Fruit fly (Drosophila melanogaster): Measurements from ENCODE around the gene alpha-Est5.

alpha-Est5 gene

dm6 chr3R:7515599-7516069, 20.6 kb downstream of the alpha-Est5 start, which contains the start of gene alpha-Est8 (continued):
- peak; percentile 57; the same call in 1 of the 2 replicates for TF ChIP-seq Atf6 (GFP tag; IDR thresholded peaks at IDR 0.05)
- TF ChIP-seq Taf1 (GFP tag; IDR thresholded peaks at IDR 0.05), result no peak
- peak; percentile 20 for TF ChIP-seq gem (tag; optimal IDR thresholded peaks at IDR 0.05)
- TF ChIP-seq nau (GFP tag; optimal IDR thresholded peaks at IDR 0.05), result no peak
- peak; percentile 55; the same call in 1 of the 2 replicates for TF ChIP-seq amos (GFP tag; IDR thresholded peaks at IDR 0.05; ENCODE audit: partially characterized antibody)
- peak; percentile 75 for TF ChIP-seq mirr (GFP tag; optimal IDR thresholded peaks at IDR 0.05)
- no peak for TF ChIP-seq CG8281 (tag; optimal IDR thresholded peaks at IDR 0.05)
- 0 out of 2 replicates have a peak, but pooled peaks have one; percentile 21 for TF ChIP-seq CG11247 (GFP tag; IDR thresholded peaks at IDR 0.05)
- TF ChIP-seq CG34422 (GFP tag; IDR thresholded peaks at IDR 0.05), result no peak
- TF ChIP-seq CG2678 (tag; optimal IDR thresholded peaks at IDR 0.05), result peak; percentile 51

- TF ChIP-seq cwo (GFP tag; optimal IDR thresholded peaks at IDR 0.05) (peak; percentile 1), sug (tag; optimal IDR thresholded peaks at IDR 0.05) (peak; percentile 80), slp2 (GFP tag; optimal IDR thresholded peaks at IDR 0.05) (no peak), lab (GFP tag; optimal IDR thresholded peaks at IDR 0.05) (peak; percentile 17), Hmx (GFP tag; optimal IDR thresholded peaks at IDR 0.05) (no peak), Pdp1 (GFP tag; optimal IDR thresholded peaks at IDR 0.05) (peak in 1 of 2 experiments; percentile 1), jing (GFP tag; optimal IDR thresholded peaks at IDR 0.05) (no peak), exex (tag; optimal IDR thresholded peaks at IDR 0.05) (peak; percentile 85), sd (tag; optimal IDR thresholded peaks at IDR 0.05) (peak; percentile 51), CG34376 (GFP tag; optimal IDR thresholded peaks at IDR 0.05) (peak; percentile 74)
Measured at dm6 chr3R:7514232-7514863, 21.8 kb downstream of the alpha-Est5 start.

- TF ChIP-seq HHEX (GFP tag; optimal IDR thresholded peaks at IDR 0.05) (no peak), dm (GFP tag; optimal IDR thresholded peaks at IDR 0.05) (no peak), Pdp1 (GFP tag; optimal IDR thresholded peaks at IDR 0.05) (peak in 1 of 2 experiments; percentile 74), Med (GFP tag) (peak; percentile 56), Awh (GFP tag; IDR thresholded peaks at IDR 0.05) (no peak), sens (GFP tag) (peak; percentile 74), CG8290 (GFP tag; optimal IDR thresholded peaks at IDR 0.05) (no peak), CG8290 (tag; optimal IDR thresholded peaks at IDR 0.05) (peak in 1 of 2 experiments; percentile 27), cg (GFP tag; optimal IDR thresholded peaks at IDR 0.05) (peak; percentile 19), twi (tag; optimal IDR thresholded peaks at IDR 0.05) (no peak), CG12769 (tag; optimal IDR thresholded peaks at IDR 0.05) (peak; percentile 7), CG7372 (GFP tag; IDR thresholded peaks at IDR 0.05) (no peak), CG2199 (GFP tag; IDR thresholded peaks at IDR 0.05) (0 out of 3 replicates have a peak, but pooled peaks have one; percentile 11), Deaf1 (tag; optimal IDR thresholded peaks at IDR 0.05) (no peak), chinmo (GFP tag; IDR thresholded peaks at IDR 0.05; ENCODE audit: partially characterized antibody) (0 out of 4 replicates have a peak, but pooled peaks have one; percentile 58), exex (tag; optimal IDR thresholded peaks at IDR 0.05) (peak; percentile 86), gro (GFP tag; optimal IDR thresholded peaks at IDR 0.05) (peak; percentile 10), NC2α (GFP tag; optimal IDR thresholded peaks at IDR 0.05) (no peak), stwl (tag; optimal IDR thresholded peaks at IDR 0.05) (peak; percentile 21), HmgZ (tag; optimal IDR thresholded peaks at IDR 0.05) (peak; percentile 48)
Measured at dm6 chr3R:7508198-7508837, 27.9 kb downstream of the alpha-Est5 start.
